Worm (Caenorhabditis elegans) whole organism, L4 larva: ENCODE data around the gene F53A9.6.

ENCODE experiments used
- nhr-28 ChIP-seq: fragments of 150-350 bp; optimal IDR thresholded peaks from 2 replicates; lab custom pipeline; 2014; ENCODE audit warnings: missing biosample characterization, missing genetic modification characterization
- sdz-12 ChIP-seq: fragments of 200-800 bp; sonication (Bioruptor generic); optimal IDR thresholded peaks from 2 replicates; lab custom pipeline; 2018; ENCODE audit warnings: mild to moderate bottlenecking, missing genetic modification characterization, missing compliant biosample characterization

- TF ChIP-seq sdz-12 (GFP tag; lab: Kevin White, UChicago) (no peak), nhr-28 (no peak)
Measured at ce11 chrX:8714845-8715244, 1.2 kb upstream of the F53A9.6 start.
